Fruit fly (Drosophila melanogaster) whole organism, pupa: ENCODE results near the gene CG17321.

Source experiments
- CG12605 ChIP-seq: fragments of 200-800 bp; sonication (Bioruptor generic); IDR thresholded peaks from 2 replicates; pipeline ENCODE4 v1.3.6; 2022; ENCODE audit warnings: missing biosample characterization, missing genetic modification characterization
- CG13204 ChIP-seq: fragments of 200-800 bp; sonication (Bioruptor generic); optimal IDR thresholded peaks from 2 replicates; lab custom pipeline; 2018; ENCODE audit warnings: missing biosample characterization, mild to moderate bottlenecking, missing genetic modification characterization, moderate library complexity
- CG14655 ChIP-seq: fragments of 200-800 bp; sonication (Bioruptor generic); optimal IDR thresholded peaks from 3 replicates; lab custom pipeline; 2017; ENCODE audit warnings: mild to moderate bottlenecking, missing biosample characterization, missing genetic modification reagents, missing genetic modification characterization
- CG15710 ChIP-seq: fragments of 200-800 bp; sonication (Bioruptor generic); optimal IDR thresholded peaks from 2 replicates; lab custom pipeline; 2018; ENCODE audit warnings: missing biosample characterization, mild to moderate bottlenecking, missing genetic modification characterization, moderate library complexity
- CG32121 ChIP-seq: fragments of 200-800 bp; sonication (Bioruptor generic); IDR thresholded peaks from 2 replicates; pipeline ENCODE4 v1.3.6; 2022; ENCODE audit warnings: missing biosample characterization, missing genetic modification characterization
- CG34367 ChIP-seq: fragments of 200-800 bp; sonication (Bioruptor generic); optimal IDR thresholded peaks from 2 replicates; lab custom pipeline; 2018; ENCODE audit warnings: missing biosample characterization, mild to moderate bottlenecking, missing genetic modification characterization
- CG8301 ChIP-seq: fragments of 200-800 bp; sonication (Bioruptor generic); optimal IDR thresholded peaks from 2 replicates; lab custom pipeline; 2018; ENCODE audit warnings: missing biosample characterization, mild to moderate bottlenecking, missing genetic modification characterization
- CG9948 ChIP-seq: fragments of 200-800 bp; sonication (Bioruptor generic); optimal IDR thresholded peaks from 2 replicates; lab custom pipeline; 2018; ENCODE audit warnings: missing biosample characterization, mild to moderate bottlenecking, missing genetic modification characterization, moderate library complexity
- D1 ChIP-seq: fragments of 200-800 bp; sonication (Bioruptor generic); optimal IDR thresholded peaks from 2 replicates; lab custom pipeline; 2018; ENCODE audit warnings: missing biosample characterization, mild to moderate bottlenecking, missing genetic modification characterization, moderate library complexity
- Ets98B ChIP-seq: fragments of 200-800 bp; sonication (Bioruptor generic); IDR thresholded peaks from 2 replicates; pipeline ENCODE4 v1.3.6; 2022; ENCODE audit warnings: missing biosample characterization, missing genetic modification characterization
- Pif1A ChIP-seq: fragments of 200-800 bp; sonication (Bioruptor generic); optimal IDR thresholded peaks from 3 replicates; lab custom pipeline; 2016; ENCODE audit warnings: missing biosample characterization, missing genetic modification characterization
- Pif1B ChIP-seq: fragments of 200-800 bp; sonication (Bioruptor generic); optimal IDR thresholded peaks from 3 replicates; lab custom pipeline; 2016; ENCODE audit warnings: missing biosample characterization, missing genetic modification characterization
- fd96Ca ChIP-seq: fragments of 200-800 bp; sonication (Bioruptor generic); IDR thresholded peaks from 3 replicates; pipeline ENCODE4 v1.3.6; 2022; ENCODE audit warnings: missing biosample characterization, missing genetic modification characterization
- gl ChIP-seq: fragments of 200-800 bp; sonication (Bioruptor generic); optimal IDR thresholded peaks from 2 replicates; lab custom pipeline; 2018; ENCODE audit warnings: missing biosample characterization, mild to moderate bottlenecking, missing genetic modification characterization

dm6 chr2L:18900976-18901375, 56.0 kb downstream of the CG17321 start:
- TF ChIP-seq CG13204 (GFP tag; lab: Kevin White, UChicago) (no peak), Pif1A (no peak), CG15710 (tag; lab: Kevin White, UChicago) (no peak), CG14655 (GFP tag; lab: Kevin White, UChicago) (no peak), Ets98B (no peak), CG9948 (tag; lab: Kevin White, UChicago) (no peak), CG32121 (no peak), Pif1B (GFP tag; lab: Kevin White, UChicago) (no peak), D1 (no peak), CG34367 (tag; lab: Kevin White, UChicago) (no peak), gl (no peak), CG8301 (tag; lab: Kevin White, UChicago) (no peak), fd96Ca (GFP tag; lab: Robert Waterston, UW) (no peak), CG12605 (GFP tag; lab: Robert Waterston, UW) (no peak)
